Worm (Caenorhabditis elegans) whole organism, L1 larva: ENCODE measurements around the gene scl-1.

Experiments used
- aly-2 ChIP-seq: fragments of 150-350 bp; optimal IDR thresholded peaks from 2 replicates; lab custom pipeline; 2014; ENCODE audit warnings: missing biosample characterization, missing genetic modification characterization
- blmp-1 ChIP-seq: fragments of 150-350 bp; optimal IDR thresholded peaks from 2 replicates; lab custom pipeline; 2014; ENCODE audit warnings: missing biosample characterization, missing genetic modification characterization
- ceh-88 ChIP-seq: fragments of 200-800 bp; sonication (Bioruptor generic); IDR thresholded peaks from 2 replicates; pipeline ENCODE4 v1.3.6; 2022; ENCODE audit warnings: missing genetic modification characterization, missing compliant biosample characterization
- ceh-90 ChIP-seq: sonication (generic microtip); optimal IDR thresholded peaks from 2 replicates; lab custom pipeline; 2016; ENCODE audit warnings: missing genetic modification characterization, missing compliant biosample characterization
- ces-1 ChIP-seq: fragments of 150-350 bp; optimal IDR thresholded peaks from 2 replicates; lab custom pipeline; 2014; ENCODE audit warnings: missing biosample characterization, missing genetic modification reagents, missing genetic modification characterization
- dpl-1 ChIP-seq, 3 experiments: fragments of 150-350 bp in 2 of 3; sonication (generic microtip) in 1 of 3; optimal IDR thresholded peaks; 2 replicates each; lab custom pipeline; 2014 to 2017; ENCODE audit warnings: missing biosample characterization in 3 of 3, missing genetic modification characterization in 3 of 3, missing genetic modification reagents in 3 of 3
- dsc-1 ChIP-seq: sonication (generic microtip); optimal IDR thresholded peaks from 2 replicates; lab custom pipeline; 2016; ENCODE audit warnings: mild to moderate bottlenecking, missing genetic modification characterization, missing compliant biosample characterization
- efl-1 ChIP-seq, 4 experiments: fragments of 150-350 bp; optimal IDR thresholded peaks in 3 of 4; peaks in 1 of 4; 1 replicate in 1 of 4; 2 replicates in 3 of 4; lab custom pipeline; 2014; ENCODE audit warnings: missing biosample characterization in 2 of 4, missing genetic modification characterization in 2 of 4, missing genetic modification reagents in 2 of 4
- egl-13 ChIP-seq: sonication (generic microtip); optimal IDR thresholded peaks from 2 replicates; lab custom pipeline; 2016; ENCODE audit warnings: missing genotype, missing genetic modification reagents, missing genetic modification characterization, missing compliant biosample characterization
- egl-27 ChIP-seq, 2 experiments: fragments of 150-350 bp in 1 of 2; sonication (generic microtip); optimal IDR thresholded peaks; 3 replicates each; lab custom pipeline; 2017 to 2018; ENCODE audit warnings: missing biosample characterization in 2 of 2, missing genetic modification characterization in 2 of 2, missing genetic modification reagents in 2 of 2
- elt-2 ChIP-seq: sonication (generic microtip); optimal IDR thresholded peaks from 2 replicates; lab custom pipeline; 2016; ENCODE audit warnings: missing genetic modification characterization, mild to moderate bottlenecking, inconsistent platforms, missing compliant biosample characterization, missing genetic modification reagents
- ets-5 ChIP-seq: fragments of 200-800 bp; sonication (Bioruptor generic); IDR thresholded peaks from 2 replicates; pipeline ENCODE4 v1.3.6; 2022; ENCODE audit warnings: missing genetic modification characterization, missing compliant biosample characterization
- fkh-10 ChIP-seq: sonication (generic microtip); optimal IDR thresholded peaks from 2 replicates; lab custom pipeline; 2017; ENCODE audit warnings: missing biosample characterization, missing genetic modification reagents, missing genetic modification characterization
- fkh-8 ChIP-seq: sonication (generic microtip); optimal IDR thresholded peaks from 2 replicates; lab custom pipeline; 2016; ENCODE audit warnings: mild to moderate bottlenecking, missing genetic modification characterization, missing compliant biosample characterization
- fos-1 ChIP-seq: fragments of 150-350 bp; optimal IDR thresholded peaks from 2 replicates; lab custom pipeline; 2014; ENCODE audit warnings: missing biosample characterization, missing genetic modification characterization
- grh-1 ChIP-seq: fragments of 200-800 bp; sonication (Bioruptor generic); IDR thresholded peaks from 2 replicates; pipeline ENCODE4 v1.3.6; 2022; ENCODE audit warnings: missing genetic modification reagents, missing genetic modification characterization, missing compliant biosample characterization
- hlh-17 ChIP-seq: fragments of 200-800 bp; sonication (Bioruptor generic); optimal IDR thresholded peaks from 2 replicates; lab custom pipeline; 2018; ENCODE audit warnings: missing genetic modification characterization, mild to moderate bottlenecking, missing compliant biosample characterization, moderate library complexity, borderline replicate concordance
- hlh-4 ChIP-seq: sonication (generic microtip); optimal IDR thresholded peaks from 2 replicates; lab custom pipeline; 2016; ENCODE audit warnings: mild to moderate bottlenecking, missing genetic modification characterization, missing compliant biosample characterization
- lin-13 ChIP-seq: fragments of 150-350 bp; optimal IDR thresholded peaks from 2 replicates; lab custom pipeline; 2014; ENCODE audit warnings: missing biosample characterization, missing genetic modification reagents, missing genetic modification characterization
- lin-15B ChIP-seq: fragments of 150-350 bp; sonication (generic microtip); optimal IDR thresholded peaks from 3 replicates; lab custom pipeline; 2014; ENCODE audit warnings: missing biosample characterization, missing genetic modification characterization
- lin-35 ChIP-seq, 2 experiments: fragments of 150-350 bp; optimal IDR thresholded peaks; 2 replicates each; lab custom pipeline; 2014; ENCODE audit warnings: missing biosample characterization in 2 of 2, missing genetic modification characterization in 2 of 2, missing genetic modification reagents in 2 of 2
- nhr-11 ChIP-seq: fragments of 150-350 bp; optimal IDR thresholded peaks from 2 replicates; lab custom pipeline; 2014; ENCODE audit warnings: missing biosample characterization, missing genetic modification characterization
- nhr-20 ChIP-seq: sonication (generic microtip); optimal IDR thresholded peaks from 2 replicates; lab custom pipeline; 2016; ENCODE audit warnings: mild to moderate bottlenecking, missing genetic modification characterization, missing compliant biosample characterization
- nhr-237 ChIP-seq: fragments of 150-350 bp; optimal IDR thresholded peaks from 2 replicates; lab custom pipeline; 2014; ENCODE audit warnings: missing biosample characterization, missing genetic modification characterization
- nhr-47 ChIP-seq: sonication (generic microtip); optimal IDR thresholded peaks from 2 replicates; lab custom pipeline; 2016; ENCODE audit warnings: mild to moderate bottlenecking, missing genetic modification characterization, moderate library complexity, missing compliant biosample characterization
- nhr-76 ChIP-seq: sonication (generic microtip); optimal IDR thresholded peaks from 2 replicates; lab custom pipeline; 2017; ENCODE audit warnings: missing biosample characterization, missing genetic modification characterization
- nhr-77 ChIP-seq: fragments of 150-350 bp; optimal IDR thresholded peaks from 2 replicates; lab custom pipeline; 2014; ENCODE audit warnings: missing biosample characterization, missing genetic modification characterization
- nhr-85 ChIP-seq: sonication (generic microtip); peaks from one replicate; lab custom pipeline; 2016; ENCODE audit warnings: missing genetic modification characterization, inconsistent platforms, missing compliant biosample characterization
- skn-1 ChIP-seq: fragments of 150-350 bp; optimal IDR thresholded peaks from 2 replicates; lab custom pipeline; 2014; ENCODE audit warnings: missing biosample characterization, missing genetic modification characterization
- sptf-1 ChIP-seq: fragments of 150-350 bp; optimal IDR thresholded peaks from 2 replicates; lab custom pipeline; 2014; ENCODE audit warnings: missing biosample characterization, missing genetic modification characterization
- unc-86 ChIP-seq: sonication (generic microtip); optimal IDR thresholded peaks from 2 replicates; lab custom pipeline; 2016; ENCODE audit warnings: missing genetic modification characterization, missing compliant biosample characterization
- xbp-1 ChIP-seq: sonication (generic microtip); optimal IDR thresholded peaks from 2 replicates; lab custom pipeline; 2016; ENCODE audit warnings: missing genetic modification characterization, missing compliant biosample characterization

scl-1 gene

DNA sequence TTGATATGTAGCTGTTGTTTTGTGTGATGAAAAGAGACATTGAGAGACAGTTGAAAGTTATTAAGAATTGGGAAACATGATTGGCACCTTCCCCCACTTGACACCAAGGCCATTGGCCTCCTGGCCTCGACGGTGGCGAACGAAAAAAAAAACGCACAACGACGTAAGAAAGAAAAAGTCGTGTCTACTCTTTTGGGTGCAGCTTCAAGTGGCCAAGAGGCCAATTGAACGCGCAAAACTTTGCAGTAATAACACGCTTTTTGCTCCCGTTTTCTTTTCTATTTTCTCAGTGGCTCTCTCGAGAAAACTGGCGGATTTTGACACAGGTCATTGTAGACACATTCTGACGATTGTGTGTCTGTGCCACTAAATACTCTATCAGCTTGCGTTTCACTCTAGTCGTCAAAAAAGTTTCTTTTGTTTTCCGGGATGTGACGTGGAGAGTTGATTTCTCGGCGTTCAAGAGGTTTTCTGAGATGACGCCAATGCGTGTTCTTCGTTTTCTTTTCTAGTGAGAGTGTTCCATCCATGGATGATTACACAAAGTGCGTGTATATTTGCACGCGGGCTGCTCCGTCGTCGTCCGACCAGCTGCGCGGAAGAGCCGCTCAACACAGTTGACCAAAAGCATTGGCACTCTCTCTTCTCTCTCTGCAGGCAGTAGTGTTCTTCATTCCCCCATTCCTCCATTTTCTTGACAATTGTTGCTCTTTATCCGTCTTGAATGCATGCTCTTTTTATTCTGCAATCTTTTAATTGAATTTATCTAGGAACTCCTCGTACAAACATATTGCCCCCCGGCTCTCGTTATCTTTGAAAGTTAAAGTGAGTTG, 25.4 kb upstream of the scl-1 start:
- TF ChIP-seq nhr-85 (tag; lab: Kevin White, UChicago) (no peak), efl-1 (optimal IDR thresholded peaks at IDR 0.05; lab: Kevin White, UChicago) (no peak), efl-1 (GFP tag; optimal IDR thresholded peaks at IDR 0.05 in 1 of 2; lab: Kevin White, UChicago) (peak in 1 of 2 experiments; percentile 55), ces-1 (GFP tag; lab: Kevin White, UChicago) (no peak), ceh-90 (tag; lab: Kevin White, UChicago) (no peak)

DNA sequence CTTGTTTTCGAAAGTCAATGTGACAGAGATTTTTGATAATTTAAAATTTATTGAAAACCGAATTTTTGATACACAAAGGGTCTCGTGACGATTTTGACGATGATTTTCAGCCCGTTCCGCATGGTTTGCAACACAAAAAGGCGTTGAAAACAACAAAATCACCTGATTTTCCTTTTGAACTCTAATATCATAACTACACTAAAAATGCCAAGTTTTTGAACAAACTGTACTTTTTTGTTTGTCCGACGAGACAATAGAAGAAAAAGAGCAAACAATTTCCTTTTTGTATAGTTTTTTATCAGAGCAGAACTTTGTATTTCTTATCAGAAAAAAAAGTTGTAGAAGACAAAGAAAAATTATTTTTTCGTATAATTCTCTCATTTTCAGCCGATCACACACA, 24.0 kb upstream of the scl-1 start:
- TF ChIP-seq hlh-4 (tag; lab: Kevin White, UChicago) (no peak), efl-1 (optimal IDR thresholded peaks at IDR 0.05; lab: Kevin White, UChicago) (no peak), efl-1 (GFP tag; optimal IDR thresholded peaks at IDR 0.05 in 1 of 2; lab: Kevin White, UChicago) (peak in 1 of 2 experiments; percentile 77), egl-13 (no peak), elt-2 (tag; lab: Kevin White, UChicago) (peak; percentile 8), lin-35 (GFP tag; optimal IDR thresholded peaks at IDR 0.05; lab: Kevin White, UChicago) (peak in 1 of 2 experiments; percentile 24)

DNA sequence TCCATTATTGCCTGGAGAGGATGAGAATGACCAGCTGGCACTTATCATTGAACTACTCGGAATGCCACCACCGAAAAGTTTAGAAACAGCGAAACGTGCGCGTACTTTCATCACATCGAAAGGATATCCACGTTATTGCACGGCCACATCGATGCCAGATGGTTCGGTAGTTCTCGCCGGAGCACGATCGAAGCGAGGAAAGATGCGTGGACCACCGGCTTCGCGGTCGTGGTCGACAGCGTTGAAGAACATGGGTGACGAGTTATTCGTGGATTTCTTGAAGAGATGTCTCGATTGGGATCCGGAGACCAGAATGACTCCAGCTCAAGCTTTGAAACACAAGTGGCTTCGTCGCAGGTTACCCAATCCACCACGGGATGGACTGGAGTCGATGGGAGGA, 22.6 kb upstream of the scl-1 start:
- TF ChIP-seq fkh-10 (no peak), grh-1 (GFP tag; lab: Robert Waterston, UW) (no peak), dpl-1 (GFP tag; optimal IDR thresholded peaks at IDR 0.05; lab: Kevin White, UChicago) (no peak), nhr-47 (tag; lab: Kevin White, UChicago) (peak; percentile 22), unc-86 (tag; lab: Kevin White, UChicago) (no peak), blmp-1 (tag; lab: Kevin White, UChicago) (no peak), nhr-11 (tag; lab: Kevin White, UChicago) (no peak), lin-15B (no peak), nhr-237 (tag; lab: Kevin White, UChicago) (no peak), hlh-17 (GFP tag; lab: Kevin White, UChicago) (no peak), aly-2 (tag; lab: Kevin White, UChicago) (no peak), skn-1 (tag; lab: Kevin White, UChicago) (no peak), lin-13 (GFP tag; lab: Kevin White, UChicago) (no peak), ceh-88 (GFP tag; lab: Robert Waterston, UW) (no peak), dsc-1 (tag; lab: Kevin White, UChicago) (peak; percentile 20)

DNA sequence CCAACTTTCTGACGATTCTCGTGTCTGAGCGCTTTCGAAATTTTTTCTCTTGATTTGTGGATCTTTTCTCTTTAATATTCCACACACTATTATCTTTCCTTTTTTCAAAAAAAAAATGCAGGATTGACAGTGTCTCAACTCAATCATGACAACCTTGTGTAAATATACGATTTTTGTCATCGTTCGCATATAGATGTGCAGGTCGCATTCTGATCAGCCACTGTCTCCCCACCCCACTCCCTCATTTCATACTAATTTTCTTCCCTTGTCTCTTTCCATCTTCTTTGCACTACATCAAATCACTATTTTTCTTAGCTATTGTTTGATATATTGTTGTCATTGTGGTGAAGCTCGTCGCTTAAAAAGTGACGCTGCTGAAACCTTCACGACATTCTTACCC, 20.8 kb upstream of the scl-1 start:
- TF ChIP-seq efl-1 (optimal IDR thresholded peaks at IDR 0.05; lab: Kevin White, UChicago): no peak
- peak in 1 of 2 experiments; percentile 64 for TF ChIP-seq efl-1 (GFP tag; optimal IDR thresholded peaks at IDR 0.05 in 1 of 2; lab: Kevin White, UChicago)
- TF ChIP-seq fkh-8: no peak

DNA sequence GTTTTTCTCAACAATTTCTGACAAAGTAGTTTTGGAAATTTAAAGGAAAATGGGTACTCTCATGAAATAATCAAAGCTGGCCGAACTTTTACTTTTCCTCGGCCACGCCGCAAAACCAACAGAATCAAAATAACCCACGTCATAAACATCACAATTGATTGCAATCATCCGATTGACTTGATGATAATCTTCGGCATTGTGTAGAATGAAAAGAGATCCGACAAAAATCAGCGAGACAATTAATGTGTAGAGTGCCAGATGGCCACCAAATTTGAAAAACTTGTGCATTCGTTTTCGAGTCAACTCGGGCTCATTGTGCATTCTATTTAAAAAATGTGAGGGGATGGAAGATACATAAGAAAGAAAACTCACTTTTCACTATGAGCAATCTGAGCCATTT, 19.3 kb upstream of the scl-1 start:
- TF ChIP-seq nhr-77 (tag; lab: Kevin White, UChicago) (no peak), blmp-1 (tag; lab: Kevin White, UChicago) (peak; percentile 7)

DNA sequence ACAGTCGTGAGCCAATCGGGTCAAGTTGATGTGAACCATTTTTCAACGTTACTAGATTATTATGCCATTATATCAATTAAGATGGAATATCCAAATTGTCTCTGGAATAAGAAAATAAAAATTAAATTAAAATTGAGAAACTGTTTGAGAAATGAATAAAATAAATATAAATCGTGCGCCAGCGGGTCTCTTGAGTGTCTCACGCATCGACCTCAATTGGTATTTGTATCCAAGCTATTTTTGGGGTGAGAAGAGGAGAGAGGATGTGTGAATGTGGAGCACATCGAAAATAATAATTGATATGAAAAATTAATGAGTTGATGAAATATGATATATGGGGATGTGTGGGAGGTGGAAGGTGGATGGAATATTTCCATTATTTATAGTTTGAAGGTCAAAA, 17.2 kb upstream of the scl-1 start, which contains the start of gene F49E11.2:
Gene F49E11.2, minus strand, starts transcription at position 101 of the 400 bp plus-strand sequence.
- TF ChIP-seq ets-5 (no peak), egl-27 (tag; optimal IDR thresholded peaks at IDR 0.05; lab: Kevin White, UChicago) (no peak), blmp-1 (tag; lab: Kevin White, UChicago) (no peak), nhr-20 (no peak), fkh-8 (no peak), xbp-1 (tag; lab: Kevin White, UChicago) (no peak), skn-1 (tag; lab: Kevin White, UChicago) (no peak), sptf-1 (tag; lab: Kevin White, UChicago) (no peak), fos-1 (tag; lab: Kevin White, UChicago) (no peak), nhr-76 (tag; lab: Kevin White, UChicago) (no peak), hlh-17 (GFP tag; lab: Kevin White, UChicago) (no peak)
